Worm (Caenorhabditis elegans): ENCODE measurements around the gene str-140.

DNA sequence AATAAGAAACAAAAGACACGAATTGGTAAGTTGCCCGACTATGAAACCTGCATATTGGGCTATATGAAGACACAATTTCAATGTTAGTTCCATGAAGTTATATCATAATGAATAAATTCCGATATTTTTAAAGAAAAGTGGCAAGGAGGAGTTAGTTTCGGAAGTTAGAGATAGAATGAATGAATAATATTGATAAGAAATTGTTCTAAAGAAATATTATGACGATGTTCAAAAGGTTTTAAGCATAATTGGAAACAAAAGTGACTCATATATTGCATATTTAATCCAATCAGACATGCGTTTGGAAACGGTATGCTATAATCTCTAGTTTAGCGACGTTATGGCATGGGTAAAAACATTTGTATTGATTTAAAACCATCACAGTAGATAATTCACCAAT lies 1.9 kb upstream of the str-140 start, which contains the start of gene str-143:
- TF ChIP-seq ZK546.5 (tag; optimal IDR thresholded peaks at IDR 0.05) (no peak), mml-1 (tag; optimal IDR thresholded peaks at IDR 0.05) (no peak), jun-1 (tag; optimal IDR thresholded peaks at IDR 0.05) (no peak), nhr-77 (tag; optimal IDR thresholded peaks at IDR 0.05) (no peak), eor-1 (tag; optimal IDR thresholded peaks at IDR 0.05) (no peak), elt-3 (tag; optimal IDR thresholded peaks at IDR 0.05) (no peak)

Data from whole organism, L3 larva.